Fruit fly (Drosophila melanogaster) whole organism, wandering third instar larva: ENCODE measurements around the gene CG12056.

Experiments used
- CG32264 ChIP-seq: fragments of 200-800 bp; sonication (Bioruptor generic); optimal IDR thresholded peaks from 2 replicates; lab custom pipeline; 2016; ENCODE audit warnings: missing biosample characterization, missing genetic modification characterization
- Vsx2 ChIP-seq: fragments of 200-300, 225-300 bp; sonication (Bioruptor generic); optimal IDR thresholded peaks from 2 replicates; lab custom pipeline; 2018; ENCODE audit warnings: missing biosample characterization, missing genetic modification characterization; ENCODE audit not compliant: partially characterized antibody
- tai ChIP-seq: sonication (Bioruptor generic); optimal IDR thresholded peaks from 2 replicates; lab custom pipeline; 2016; ENCODE audit warnings: missing biosample characterization, missing genetic modification characterization

DNA sequence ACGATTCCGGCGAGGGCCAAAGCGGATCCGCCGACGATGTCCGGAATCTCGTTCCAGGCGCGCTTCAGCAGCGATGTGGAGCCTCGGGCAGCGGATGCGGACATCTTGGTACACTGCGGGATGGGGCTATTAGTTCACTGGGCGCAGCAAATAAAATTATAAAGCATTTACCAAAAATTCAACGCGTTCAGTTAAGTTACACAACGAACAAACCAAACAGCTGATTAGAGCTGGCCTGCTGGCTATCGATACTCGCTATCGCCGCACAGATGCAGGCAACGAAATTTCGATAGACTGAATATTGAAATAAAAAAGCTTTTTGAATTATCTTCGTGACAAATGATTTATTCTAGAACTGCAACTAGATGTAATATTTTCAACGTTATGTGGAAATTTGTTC is 32.7 kb upstream of the CG12056 start, which contains the start of gene NdufA3:
- TF ChIP-seq CG32264 (GFP tag; lab: Kevin White, UChicago) (no peak), tai (GFP tag; lab: Kevin White, UChicago) (no peak), Vsx2 (GFP tag; lab: Kevin White, UChicago) (no peak)
